Worm (Caenorhabditis elegans) whole organism, L4 larva: Measurements from ENCODE around the gene C14C10.2.

Experiments used
- F26F4.8 ChIP-seq: fragments of 200-800 bp; sonication (Bioruptor generic); conservative IDR thresholded peaks from 2 replicates; pipeline ENCODE4 v1.3.6; 2022; ENCODE audit warnings: missing genetic modification characterization, missing compliant biosample characterization
- R02D3.7 ChIP-seq: fragments of 150-350 bp; sonication (generic microtip); optimal IDR thresholded peaks from 3 replicates; lab custom pipeline; 2014; ENCODE audit warnings: missing biosample characterization, missing genetic modification characterization
- T20F7.1 ChIP-seq: fragments of 200-800 bp; sonication (Bioruptor generic); optimal IDR thresholded peaks from 2 replicates; lab custom pipeline; 2018; ENCODE audit warnings: mild to moderate bottlenecking, missing genetic modification characterization, missing compliant biosample characterization
- T26A8.4 ChIP-seq: fragments of 200-800 bp; sonication (Bioruptor generic); IDR thresholded peaks from 2 replicates; pipeline ENCODE4 v1.3.6; 2022; ENCODE audit warnings: missing genetic modification characterization, missing compliant biosample characterization
- Y105C5A.15 ChIP-seq: fragments of 200-800 bp; sonication (Bioruptor generic); IDR thresholded peaks from 2 replicates; pipeline ENCODE4 v1.3.6; 2022; ENCODE audit warnings: missing genetic modification characterization, missing compliant biosample characterization
- Y48G9A.11 ChIP-seq: fragments of 200-800 bp; sonication (Bioruptor generic); IDR thresholded peaks from 2 replicates; pipeline ENCODE4 v1.3.6; 2022; ENCODE audit warnings: missing genetic modification reagents, missing genetic modification characterization, missing compliant biosample characterization
- Y5F2A.4 ChIP-seq: fragments of 200-800 bp; sonication (Bioruptor generic); optimal IDR thresholded peaks from 2 replicates; lab custom pipeline; 2018; ENCODE audit warnings: mild to moderate bottlenecking, missing genetic modification characterization, missing compliant biosample characterization
- ZK546.5 ChIP-seq, 2 experiments: sonication (generic microtip); optimal IDR thresholded peaks; 2 replicates each; lab custom pipeline; 2017; ENCODE audit warnings: missing biosample characterization in 2 of 2, missing genetic modification characterization in 2 of 2
- aha-1 ChIP-seq: fragments of 150-350 bp; peaks from one replicate; lab custom pipeline; 2014; ENCODE audit warnings: missing biosample characterization, missing genetic modification characterization
- ama-1 ChIP-seq: fragments of 150-350 bp; optimal IDR thresholded peaks from 2 replicates; lab custom pipeline; 2014; ENCODE audit warnings: inconsistent platforms, mixed read lengths
- attf-4 ChIP-seq: sonication (generic microtip); optimal IDR thresholded peaks from 3 replicates; lab custom pipeline; 2017; ENCODE audit warnings: missing biosample characterization, missing genetic modification characterization
- ceh-28 ChIP-seq: fragments of 150-350 bp; optimal IDR thresholded peaks from 2 replicates; lab custom pipeline; 2014; ENCODE audit warnings: missing biosample characterization, missing genetic modification reagents, missing genetic modification characterization
- ceh-32 ChIP-seq: sonication (generic microtip); optimal IDR thresholded peaks from 2 replicates; lab custom pipeline; 2016; ENCODE audit warnings: mild to moderate bottlenecking, missing genetic modification characterization, missing compliant biosample characterization; ENCODE audit not compliant: poor library complexity
- ces-1 ChIP-seq: fragments of 150-350 bp; sonication (generic microtip); optimal IDR thresholded peaks from 4 replicates; lab custom pipeline; 2014; ENCODE audit warnings: missing biosample characterization, missing genetic modification reagents, missing genetic modification characterization
- cey-2 ChIP-seq: sonication (generic microtip); optimal IDR thresholded peaks from 3 replicates; lab custom pipeline; 2017; ENCODE audit warnings: missing genetic modification characterization, mild to moderate bottlenecking, missing compliant biosample characterization, antibody characterized with exemption, borderline replicate concordance; ENCODE audit not compliant: insufficient read depth
- ctbp-1 ChIP-seq: fragments of 200-800 bp; sonication (Bioruptor generic); IDR thresholded peaks from 2 replicates; pipeline ENCODE4 v1.3.6; 2022; ENCODE audit warnings: missing genetic modification reagents, missing genetic modification characterization, missing compliant biosample characterization
- daf-12 ChIP-seq: fragments of 150-350 bp; optimal IDR thresholded peaks from 2 replicates; lab custom pipeline; 2014; ENCODE audit warnings: missing biosample characterization, missing genetic modification reagents, missing genetic modification characterization
- daf-16 ChIP-seq, 3 experiments: sonication (generic microtip); optimal IDR thresholded peaks; 2 replicates each; lab custom pipeline; 2016 to 2017; ENCODE audit warnings: missing genetic modification characterization in 3 of 3, missing genetic modification reagents in 3 of 3, mild to moderate bottlenecking in 2 of 3, missing compliant biosample characterization in 2 of 3, missing biosample characterization in 1 of 3, moderate library complexity in 1 of 3
- dmd-6 ChIP-seq: fragments of 200-800 bp; sonication (Bioruptor generic); IDR thresholded peaks from 2 replicates; pipeline ENCODE4 v1.3.6; 2022; ENCODE audit warnings: missing genetic modification reagents, missing genetic modification characterization, missing compliant biosample characterization
- dmd-8 ChIP-seq: fragments of 200-800 bp; sonication (Bioruptor generic); IDR thresholded peaks from 2 replicates; pipeline ENCODE4 v1.3.6; 2022; ENCODE audit warnings: missing genetic modification characterization, missing compliant biosample characterization
- dmd-9 ChIP-seq: fragments of 200-800 bp; sonication (Bioruptor generic); IDR thresholded peaks from 2 replicates; pipeline ENCODE4 v1.3.6; 2022; ENCODE audit warnings: missing genetic modification reagents, missing genetic modification characterization, missing compliant biosample characterization
- dve-1 ChIP-seq: sonication (generic microtip); optimal IDR thresholded peaks from 2 replicates; lab custom pipeline; 2017; ENCODE audit warnings: antibody characterized with exemption, mild to moderate bottlenecking, missing genetic modification characterization, missing compliant biosample characterization; ENCODE audit not compliant: insufficient read depth
- gei-8 ChIP-seq: fragments of 200-800 bp; sonication (Bioruptor generic); optimal IDR thresholded peaks from 2 replicates; lab custom pipeline; 2018; ENCODE audit warnings: mild to moderate bottlenecking, missing genetic modification characterization, missing compliant biosample characterization
- hlh-11 ChIP-seq: fragments of 200-800 bp; sonication (Bioruptor generic); optimal IDR thresholded peaks from 2 replicates; lab custom pipeline; 2018; ENCODE audit warnings: mild to moderate bottlenecking, missing genetic modification characterization, missing compliant biosample characterization
- hlh-30 ChIP-seq: sonication (generic microtip); optimal IDR thresholded peaks from 2 replicates; lab custom pipeline; 2017; ENCODE audit warnings: antibody characterized with exemption, mild to moderate bottlenecking, missing genetic modification characterization, missing compliant biosample characterization; ENCODE audit not compliant: insufficient read depth
- hmg-1.1 ChIP-seq: fragments of 200-800 bp; sonication (Bioruptor generic); IDR thresholded peaks from 2 replicates; pipeline ENCODE4 v1.3.6; 2022; ENCODE audit warnings: missing genetic modification reagents, missing genetic modification characterization, missing compliant biosample characterization
- jun-1 ChIP-seq: fragments of 150-350 bp; optimal IDR thresholded peaks from 2 replicates; lab custom pipeline; 2014; ENCODE audit warnings: missing biosample characterization, missing genetic modification reagents, missing genetic modification characterization
- lim-7 ChIP-seq: fragments of 200-800 bp; sonication (Bioruptor generic); IDR thresholded peaks from 2 replicates; pipeline ENCODE4 v1.3.6; 2022; ENCODE audit warnings: missing genetic modification characterization, missing compliant biosample characterization
- lin-29 ChIP-seq: fragments of 200-800 bp; sonication (Bioruptor generic); IDR thresholded peaks from 2 replicates; pipeline ENCODE4 v1.3.6; 2022; ENCODE audit warnings: missing genetic modification reagents, missing genetic modification characterization, missing compliant biosample characterization
- lsy-2 ChIP-seq, 2 experiments: fragments of 150-350 bp in 1 of 2; sonication (generic microtip) in 1 of 2; optimal IDR thresholded peaks; 2 replicates each; lab custom pipeline; 2014 to 2017; ENCODE audit warnings: missing biosample characterization in 2 of 2, missing genetic modification characterization in 2 of 2
- madf-5 ChIP-seq, 2 experiments: fragments of 200-800 bp; sonication (Bioruptor generic); IDR thresholded peaks; 2 replicates each; pipeline ENCODE4 v1.3.6; 2022; ENCODE audit warnings: missing compliant biosample characterization in 2 of 2, missing genetic modification characterization in 2 of 2
- mdt-29 ChIP-seq: fragments of 200-800 bp; sonication (Bioruptor generic); IDR thresholded peaks from 2 replicates; pipeline ENCODE4 v1.3.6; 2022; ENCODE audit warnings: missing genetic modification reagents, missing genetic modification characterization, missing compliant biosample characterization
- mxl-3 ChIP-seq: fragments of 200-800 bp; sonication (Bioruptor generic); optimal IDR thresholded peaks from 2 replicates; lab custom pipeline; 2018; ENCODE audit warnings: mild to moderate bottlenecking, missing genetic modification characterization, missing compliant biosample characterization
- nhr-10 ChIP-seq: fragments of 150-350 bp; optimal IDR thresholded peaks from 2 replicates; lab custom pipeline; 2014; ENCODE audit warnings: missing biosample characterization, missing genetic modification characterization
- nhr-102 ChIP-seq: sonication (generic microtip); optimal IDR thresholded peaks from 2 replicates; lab custom pipeline; 2016; ENCODE audit warnings: mild to moderate bottlenecking, missing genetic modification characterization, moderate library complexity, missing compliant biosample characterization
- nhr-25 ChIP-seq: sonication (generic microtip); optimal IDR thresholded peaks from 2 replicates; lab custom pipeline; 2017; ENCODE audit warnings: missing genetic modification characterization, mild to moderate bottlenecking, missing compliant biosample characterization, antibody characterized with exemption, moderate library complexity, borderline replicate concordance; ENCODE audit not compliant: insufficient read depth
- nhr-28 ChIP-seq: fragments of 150-350 bp; optimal IDR thresholded peaks from 2 replicates; lab custom pipeline; 2014; ENCODE audit warnings: missing biosample characterization, missing genetic modification characterization
- nhr-41 ChIP-seq: fragments of 200-800 bp; sonication (Bioruptor generic); IDR thresholded peaks from 2 replicates; pipeline ENCODE4 v1.3.6; 2022; ENCODE audit warnings: missing genetic modification reagents, missing genetic modification characterization, missing compliant biosample characterization
- nhr-6 ChIP-seq: fragments of 150-350 bp; optimal IDR thresholded peaks from 2 replicates; lab custom pipeline; 2014; ENCODE audit warnings: missing biosample characterization, missing genetic modification characterization
- pha-4 ChIP-seq, 2 experiments: fragments of 150-350 bp in 1 of 2; fragments of 200-800 bp in 1 of 2; sonication (Bioruptor generic) in 1 of 2; IDR thresholded peaks in 1 of 2; optimal IDR thresholded peaks in 1 of 2; 2 replicates each; pipeline versions ENCODE4 v1.3.6 to Lab custom; 2014 to 2022; ENCODE audit warnings: missing genetic modification characterization in 2 of 2, missing genetic modification reagents in 2 of 2, missing biosample characterization in 1 of 2, missing compliant biosample characterization in 1 of 2
- pqm-1 ChIP-seq: sonication (generic microtip); optimal IDR thresholded peaks from 2 replicates; lab custom pipeline; 2017; ENCODE audit warnings: missing biosample characterization, missing genetic modification characterization
- saeg-2 ChIP-seq: fragments of 200-800 bp; sonication (Bioruptor generic); IDR thresholded peaks from 2 replicates; pipeline ENCODE4 v1.3.6; 2022; ENCODE audit warnings: missing genetic modification reagents, missing genetic modification characterization, missing compliant biosample characterization
- snpc-4 ChIP-seq: fragments of 150-350 bp; optimal IDR thresholded peaks from 2 replicates; lab custom pipeline; 2014; ENCODE audit warnings: missing biosample characterization, missing genetic modification characterization
- spr-1 ChIP-seq: sonication (generic microtip); optimal IDR thresholded peaks from 2 replicates; lab custom pipeline; 2016; ENCODE audit warnings: mild to moderate bottlenecking, missing genetic modification characterization, missing compliant biosample characterization
- tag-97 ChIP-seq: fragments of 200-800 bp; sonication (Bioruptor generic); IDR thresholded peaks from 2 replicates; pipeline ENCODE4 v1.3.6; 2022; ENCODE audit warnings: missing genetic modification characterization, missing compliant biosample characterization
- unc-62 ChIP-seq, 3 experiments: fragments of 150-350 bp in 1 of 3; sonication (generic microtip); optimal IDR thresholded peaks in 2 of 3; peaks in 1 of 3; 1 replicate in 1 of 3; 2 replicates in 2 of 3; lab custom pipeline; 2014 to 2017; ENCODE audit warnings: missing biosample characterization in 3 of 3, missing genetic modification characterization in 3 of 3, missing genetic modification reagents in 3 of 3, missing genotype in 1 of 3
- zag-1 ChIP-seq: fragments of 150-350 bp; optimal IDR thresholded peaks from 2 replicates; lab custom pipeline; 2014; ENCODE audit warnings: missing biosample characterization, missing genetic modification characterization
- zip-2 ChIP-seq: fragments of 150-350 bp; optimal IDR thresholded peaks from 2 replicates; lab custom pipeline; 2014; ENCODE audit warnings: missing biosample characterization, missing genetic modification characterization
- ztf-7 ChIP-seq: fragments of 150-350 bp; optimal IDR thresholded peaks from 2 replicates; lab custom pipeline; 2014; ENCODE audit warnings: missing biosample characterization, missing genetic modification characterization

The C14C10.2 gene

ce11 chrV:12637238-12637690, 45.0 kb upstream of the C14C10.2 start, which contains the start of gene F56H9.2 (continued):
- TF ChIP-seq zag-1 (no peak), Y5F2A.4 (GFP tag; lab: Kevin White, UChicago) (no peak), dmd-9 (no peak), dmd-8 (GFP tag; lab: Robert Waterston, UW) (no peak), nhr-6 (peak; percentile 88), pqm-1 (tag; lab: Kevin White, UChicago) (no peak), Y48G9A.11 (GFP tag; lab: Robert Waterston, UW) (no peak), attf-4 (no peak), ZK546.5 (tag; optimal IDR thresholded peaks at IDR 0.05; lab: Kevin White, UChicago) (no peak), daf-16 (GFP tag; optimal IDR thresholded peaks at IDR 0.05; lab: Kevin White, UChicago) (peak; percentile 52 to 55), daf-16 (tag; optimal IDR thresholded peaks at IDR 0.05; lab: Kevin White, UChicago) (peak; percentile 94), ztf-7 (tag; lab: Kevin White, UChicago) (peak; percentile 50), nhr-41 (GFP tag; lab: Robert Waterston, UW) (0 out of 2 replicates have a peak, but pooled peaks have one; percentile 18), dmd-6 (GFP tag; lab: Robert Waterston, UW) (peak; percentile 98), mdt-29 (GFP tag; lab: Robert Waterston, UW) (peak; percentile 36; the same call in 1 of the 2 replicates), hmg-1.1 (0 out of 2 replicates have a peak, but pooled peaks have one; percentile 34), madf-5 (GFP tag; IDR thresholded peaks at IDR 0.05; lab: Robert Waterston, UW) (no peak), lin-29 (GFP tag; lab: Robert Waterston, UW) (no peak), nhr-10 (peak; percentile 30), daf-12 (tag; lab: Kevin White, UChicago) (no peak), R02D3.7 (tag; lab: Kevin White, UChicago) (no peak), Y105C5A.15 (GFP tag; lab: Robert Waterston, UW) (no peak), nhr-28 (tag; lab: Kevin White, UChicago) (peak; percentile 51), aha-1 (tag; lab: Kevin White, UChicago) (peak; percentile 97), ctbp-1 (GFP tag; lab: Robert Waterston, UW) (0 out of 2 replicates have a peak, but pooled peaks have one; percentile 12), hlh-11 (peak; percentile 95), spr-1 (tag; lab: Kevin White, UChicago) (peak; percentile 16), hlh-30 (tag; lab: Kevin White, UChicago) (peak; percentile 94), unc-62 (GFP tag; optimal IDR thresholded peaks at IDR 0.05 in 1 of 2; lab: Kevin White, UChicago) (peak in 1 of 2 experiments; percentile 98), unc-62 (tag; optimal IDR thresholded peaks at IDR 0.05; lab: Kevin White, UChicago) (no peak), F26F4.8 (GFP tag; lab: Robert Waterston, UW) (no peak), ama-1 (lab: Kevin White, UChicago) (peak; percentile 69), jun-1 (peak; percentile 23), T20F7.1 (peak; percentile 46), nhr-102 (tag; lab: Kevin White, UChicago) (peak; percentile 66), saeg-2 (peak; percentile 74; the same call in 1 of the 2 replicates), lsy-2 (tag; optimal IDR thresholded peaks at IDR 0.05; lab: Kevin White, UChicago) (peak; percentile 59 to 60), dve-1 (peak; percentile 86), mxl-3 (GFP tag; lab: Kevin White, UChicago) (peak; percentile 94), ceh-28 (tag; lab: Kevin White, UChicago) (no peak), ces-1 (GFP tag; lab: Kevin White, UChicago) (no peak), T26A8.4 (GFP tag; lab: Robert Waterston, UW) (no peak), nhr-25 (tag; lab: Kevin White, UChicago) (peak; percentile 67), gei-8 (GFP tag; lab: Kevin White, UChicago) (peak; percentile 76), pha-4 (GFP tag; IDR thresholded peaks at IDR 0.05; lab: Robert Waterston, UW) (peak; percentile 55; the same call in 1 of the 2 replicates), pha-4 (tag; optimal IDR thresholded peaks at IDR 0.05; lab: Kevin White, UChicago) (no peak), lim-7 (GFP tag; lab: Robert Waterston, UW) (no peak), tag-97 (GFP tag; lab: Robert Waterston, UW) (no peak), cey-2 (tag; lab: Kevin White, UChicago) (peak; percentile 49), ceh-32 (tag; lab: Kevin White, UChicago) (no peak), zip-2 (tag; lab: Kevin White, UChicago) (no peak), snpc-4 (tag; lab: Kevin White, UChicago) (no peak)
